Fruit fly (Drosophila melanogaster) whole organism: ENCODE results near the gene AlaRS.

ENCODE experiments used
- CG8478 ChIP-seq: fragments of >200 bp; optimal IDR thresholded peaks from 2 replicates; lab custom pipeline; 2018; ENCODE audit warnings: inconsistent platforms
- Dll ChIP-seq: fragments of >200 bp; optimal IDR thresholded peaks from 2 replicates; lab custom pipeline; 2017
- EcR ChIP-seq, 2 experiments: fragments of >200 bp; optimal IDR thresholded peaks; 2 replicates each; lab custom pipeline; 2017; ENCODE audit warnings: missing biosample characterization in 2 of 2, missing genetic modification characterization in 2 of 2, missing genetic modification reagents in 2 of 2
- pan ChIP-seq: fragments of >200 bp; optimal IDR thresholded peaks from 2 replicates; lab custom pipeline; 2017
- psq ChIP-seq: fragments of >200 bp; optimal IDR thresholded peaks from 2 replicates; lab custom pipeline; 2017

DNA sequence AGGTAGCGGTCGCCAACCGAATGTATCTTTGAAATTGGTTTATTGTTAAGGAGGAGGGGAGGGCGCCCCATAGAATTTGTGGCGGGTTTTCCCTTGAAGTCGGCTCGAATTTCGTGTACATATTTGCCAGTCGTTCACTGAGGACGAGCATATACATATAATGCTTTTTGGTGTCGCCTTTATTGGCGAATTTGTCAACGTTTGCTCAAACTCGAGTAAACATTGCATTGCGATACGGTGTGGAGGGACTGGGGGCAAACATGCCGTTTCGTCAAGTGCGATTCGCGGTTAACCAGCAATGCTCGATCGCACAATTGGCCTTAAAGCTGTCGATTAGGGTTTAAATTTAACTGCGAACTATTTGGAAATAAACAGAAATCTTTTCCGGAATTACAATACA is 36.0 kb upstream of the AlaRS start:
- TF ChIP-seq CG8478 (lab: Kevin White, UChicago) (no peak), pan (no peak), EcR (GFP tag; optimal IDR thresholded peaks at IDR 0.05; lab: Kevin White, UChicago) (no peak), Dll (lab: Kevin White, UChicago) (no peak), psq (lab: Kevin White, UChicago) (no peak)
